Fruit fly (Drosophila melanogaster): ENCODE results near the gene Fkbp39.
A peak's percentile ranks its signal among the peaks of the same experiment; 100 is the strongest.

Gene Fkbp39

dm6 chr3R:15319912-15320746 is 12.8 kb downstream of the Fkbp39 start, which contains the start of the genes CG6276 and CG44040 (continued):
- TF ChIP-seq sc (optimal IDR thresholded peaks at IDR 0.05) (no peak), sc (GFP tag; optimal IDR thresholded peaks at IDR 0.05) (no peak), CG6689 (GFP tag; IDR thresholded peaks at IDR 0.05) (peak; percentile 74), CG1647 (GFP tag; optimal IDR thresholded peaks at IDR 0.05) (no peak), CG8359 (GFP tag; optimal IDR thresholded peaks at IDR 0.05; ENCODE audit: borderline replicate concordance) (no peak), CG34376 (GFP tag; optimal IDR thresholded peaks at IDR 0.05) (peak; percentile 58), kah (GFP tag; optimal IDR thresholded peaks at IDR 0.05) (no peak), Dll (GFP tag; IDR thresholded peaks at IDR 0.05; ENCODE audit: partially characterized antibody) (no peak), Doc2 (GFP tag; IDR thresholded peaks at IDR 0.05) (no peak), pb (GFP tag; optimal IDR thresholded peaks at IDR 0.05) (no peak), CG1832 (GFP tag; optimal IDR thresholded peaks at IDR 0.05) (no peak), CG9797 (GFP tag; optimal IDR thresholded peaks at IDR 0.05) (no peak), Poxn (GFP tag; IDR thresholded peaks at IDR 0.05) (no peak), dmrt11E (tag; optimal IDR thresholded peaks at IDR 0.05) (no peak), CG32772 (GFP tag; IDR thresholded peaks at IDR 0.05) (peak; percentile 24; the same call in 1 of the 2 replicates), pros (GFP tag; optimal IDR thresholded peaks at IDR 0.05) (no peak), Tbp (GFP tag; optimal IDR thresholded peaks at IDR 0.05) (no peak), otp (GFP tag; IDR thresholded peaks at IDR 0.05) (0 out of 3 replicates have a peak, but pooled peaks have one; percentile 23), Sry-δ (GFP tag; optimal IDR thresholded peaks at IDR 0.05) (peak; percentile 15), CG6175 (GFP tag; IDR thresholded peaks at IDR 0.05) (no peak), CG12744 (GFP tag; optimal IDR thresholded peaks at IDR 0.05) (peak; percentile 34), tna (GFP tag; IDR thresholded peaks at IDR 0.05; ENCODE audit: partially characterized antibody) (no peak), fd3F (GFP tag; optimal IDR thresholded peaks at IDR 0.05) (peak; percentile 5), B-H1 (GFP tag; IDR thresholded peaks at IDR 0.05) (no peak; the same call in 2 of the 3 replicates), Awh (GFP tag; IDR thresholded peaks at IDR 0.05) (peak; percentile 39; the same call in 1 of the 2 replicates), CG6654 (GFP tag; optimal IDR thresholded peaks at IDR 0.05) (no peak), CG8924 (tag; optimal IDR thresholded peaks at IDR 0.05) (peak; percentile 41), CG32532 (GFP tag; IDR thresholded peaks at IDR 0.05) (peak; percentile 68), kay (GFP tag; optimal IDR thresholded peaks at IDR 0.05) (no peak), tll (GFP tag; optimal IDR thresholded peaks at IDR 0.05) (no peak), ase (GFP tag; IDR thresholded peaks at IDR 0.05) (peak; percentile 10; the same call in 1 of the 3 replicates), p53 (GFP tag; optimal IDR thresholded peaks at IDR 0.05) (peak; percentile 23), CG4282 (GFP tag; optimal IDR thresholded peaks at IDR 0.05) (no peak), h (optimal IDR thresholded peaks at IDR 0.05) (no peak), gt (GFP tag; IDR thresholded peaks at IDR 0.05) (no peak), trh (GFP tag; optimal IDR thresholded peaks at IDR 0.05) (no peak), CG2120 (GFP tag; optimal IDR thresholded peaks at IDR 0.05) (peak; percentile 68), CG9727 (GFP tag; optimal IDR thresholded peaks at IDR 0.05) (peak; percentile 51), lbe (GFP tag; optimal IDR thresholded peaks at IDR 0.05) (peak; percentile 63), trem (tag; optimal IDR thresholded peaks at IDR 0.05) (peak; percentile 27), CG6813 (GFP tag; optimal IDR thresholded peaks at IDR 0.05) (peak; percentile 36), CG13296 (GFP tag; optimal IDR thresholded peaks at IDR 0.05) (peak; percentile 43), gcm2 (GFP tag; optimal IDR thresholded peaks at IDR 0.05) (no peak), Taf1 (GFP tag; IDR thresholded peaks at IDR 0.05) (no peak), HHEX (GFP tag; optimal IDR thresholded peaks at IDR 0.05) (peak; percentile 49), CG10565 (GFP tag; optimal IDR thresholded peaks at IDR 0.05) (no peak), CG16815 (GFP tag; optimal IDR thresholded peaks at IDR 0.05) (no peak), CG6765 (GFP tag; optimal IDR thresholded peaks at IDR 0.05) (peak; percentile 73), CG9437 (GFP tag; optimal IDR thresholded peaks at IDR 0.05) (peak; percentile 51), Oaz (GFP tag; IDR thresholded peaks at IDR 0.05) (no peak)

Data from whole organism, embryonic.